Worm (Caenorhabditis elegans): ENCODE results near the gene nspb-9.
"Not testable (repeated sequence)": the region's sequence is repeated elsewhere in the genome, so short reads cannot be mapped to it uniquely, and the experiment has no call there.

DNA sequence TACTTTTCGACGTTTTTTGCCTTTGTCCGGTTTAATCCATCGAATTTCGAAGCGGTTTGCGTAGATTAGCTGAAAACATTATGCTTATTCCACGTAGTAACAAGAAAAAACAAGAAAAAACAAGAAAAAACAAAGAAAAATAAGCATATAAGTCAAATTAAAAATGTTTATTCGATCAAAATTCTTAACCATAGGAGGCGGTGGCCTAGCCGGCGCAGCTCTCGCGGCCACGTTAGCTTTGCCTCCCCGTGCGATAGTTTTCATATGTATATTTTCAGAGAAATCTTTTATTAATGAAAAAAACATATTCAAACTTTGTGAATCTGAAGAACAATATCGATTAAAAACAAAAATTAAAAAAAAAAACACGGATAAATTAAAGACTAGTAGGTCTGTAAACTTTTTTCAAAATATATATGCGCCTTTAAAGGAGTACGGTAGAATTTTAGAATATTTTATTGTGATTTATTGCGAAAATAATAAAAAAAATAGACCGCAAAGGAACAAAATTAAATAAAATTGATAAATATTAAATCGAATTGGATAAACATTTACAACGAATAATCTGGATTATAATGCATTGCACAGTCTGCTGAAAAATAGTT lies 16.8 kb upstream of the nspb-9 start:
- not testable (repeated sequence) for TF ChIP-seq somi-1 (GFP tag; optimal IDR thresholded peaks at IDR 0.05); sptf-2 (GFP tag; optimal IDR thresholded peaks at IDR 0.05); hmg-20 (GFP tag; IDR thresholded peaks at IDR 0.05); tlf-1 (GFP tag; optimal IDR thresholded peaks at IDR 0.05); snpc-4 (GFP tag; optimal IDR thresholded peaks at IDR 0.05); snpc-4 (tag; optimal IDR thresholded peaks at IDR 0.05); F23B12.7 (tag; optimal IDR thresholded peaks at IDR 0.05; ENCODE audit: insufficient read depth); C17E4.6 (GFP tag; IDR thresholded peaks at IDR 0.05); mes-4 (tag; optimal IDR thresholded peaks at IDR 0.05); ama-1 (optimal IDR thresholded peaks at IDR 0.05); ama-1 (GFP tag; optimal IDR thresholded peaks at IDR 0.05); F10E7.11 (tag; optimal IDR thresholded peaks at IDR 0.05); nhr-90 (tag; optimal IDR thresholded peaks at IDR 0.05)
- TF ChIP-seq dox-1 (GFP tag; IDR thresholded peaks at IDR 0.05) = peak; percentile 70

Measured in whole organism, young adult.